Worm (Caenorhabditis elegans) whole organism, late embryonic: Measurements from ENCODE around the gene T28A11.25.

Source experiments
- ceh-30 ChIP-seq: fragments of 150-350 bp; optimal IDR thresholded peaks from 2 replicates; lab custom pipeline; 2014; ENCODE audit warnings: missing biosample characterization, missing genetic modification characterization
- ets-4 ChIP-seq: sonication (generic microtip); optimal IDR thresholded peaks from 2 replicates; lab custom pipeline; 2016; ENCODE audit warnings: missing genetic modification characterization, missing compliant biosample characterization
- fkh-6 ChIP-seq: sonication (generic microtip); optimal IDR thresholded peaks from 2 replicates; lab custom pipeline; 2016; ENCODE audit warnings: missing genetic modification characterization, missing compliant biosample characterization
- nhr-11 ChIP-seq: fragments of 150-350 bp; optimal IDR thresholded peaks from 2 replicates; lab custom pipeline; 2014; ENCODE audit warnings: missing biosample characterization, missing genetic modification characterization
- npax-4 ChIP-seq: sonication (generic microtip); optimal IDR thresholded peaks from 2 replicates; lab custom pipeline; 2016; ENCODE audit warnings: missing genetic modification characterization, missing compliant biosample characterization
- pha-4 ChIP-seq: fragments of 150-350 bp; optimal IDR thresholded peaks from 2 replicates; lab custom pipeline; 2018; ENCODE audit warnings: missing biosample characterization, missing genetic modification reagents, missing genetic modification characterization
- rnt-1 ChIP-seq: sonication (generic microtip); optimal IDR thresholded peaks from 2 replicates; lab custom pipeline; 2016; ENCODE audit warnings: missing genetic modification characterization, missing compliant biosample characterization
- syd-9 ChIP-seq: sonication (generic microtip); optimal IDR thresholded peaks from 2 replicates; lab custom pipeline; 2016; ENCODE audit warnings: mild to moderate bottlenecking, missing genetic modification characterization, moderate library complexity, missing compliant biosample characterization
- tbx-2 ChIP-seq: sonication (generic microtip); optimal IDR thresholded peaks from 2 replicates; lab custom pipeline; 2016; ENCODE audit warnings: missing genetic modification characterization, missing compliant biosample characterization
- unc-86 ChIP-seq: sonication (generic microtip); optimal IDR thresholded peaks from 2 replicates; lab custom pipeline; 2016; ENCODE audit warnings: missing genetic modification characterization, missing compliant biosample characterization

DNA sequence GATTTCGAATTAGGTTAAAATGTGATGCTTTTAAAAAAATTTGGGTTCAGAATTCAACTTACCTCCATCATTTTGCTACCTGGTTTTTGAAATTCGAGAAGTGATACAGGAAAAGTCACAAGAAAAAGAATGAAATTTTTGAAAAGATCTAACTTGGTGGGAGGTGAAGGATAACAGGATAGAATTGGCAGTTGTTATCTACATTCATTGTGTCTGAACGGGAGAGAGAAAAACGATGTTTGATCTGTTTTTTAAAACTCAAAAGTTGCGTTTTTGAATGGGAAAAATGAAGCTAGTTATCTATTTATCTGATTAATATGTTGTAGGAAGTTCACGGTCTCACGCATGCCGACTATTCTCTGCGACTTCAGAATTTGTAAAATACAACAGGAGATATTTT lies 5.7 kb downstream of the T28A11.25 start, which contains the start of gene F35F10.7:
- no peak for TF ChIP-seq tbx-2
- TF ChIP-seq unc-86 (tag; lab: Kevin White, UChicago), result no peak
- no peak for TF ChIP-seq syd-9 (tag; lab: Kevin White, UChicago)
- no peak for TF ChIP-seq nhr-11 (tag; lab: Kevin White, UChicago)
- no peak for TF ChIP-seq npax-4
- TF ChIP-seq fkh-6, result no peak
- no peak for TF ChIP-seq rnt-1
- TF ChIP-seq ets-4 (tag; lab: Kevin White, UChicago), result no peak
- TF ChIP-seq ceh-30 (tag; lab: Kevin White, UChicago), result no peak
- TF ChIP-seq pha-4 (tag; lab: Kevin White, UChicago), result no peak
